Worm (Caenorhabditis elegans) whole organism, L4 larva: ENCODE results near the gene ZC132.9.
"Not testable (repeated sequence)": the region's sequence is repeated elsewhere in the genome, so short reads cannot be mapped to it uniquely, and the experiment has no call there.

Experiments used
- fkh-10 ChIP-seq: fragments of 150-350 bp; optimal IDR thresholded peaks from 2 replicates; lab custom pipeline; 2014; ENCODE audit warnings: missing biosample characterization, missing genetic modification reagents, missing genetic modification characterization
- hlh-11 ChIP-seq: fragments of 200-800 bp; sonication (Bioruptor generic); optimal IDR thresholded peaks from 2 replicates; lab custom pipeline; 2018; ENCODE audit warnings: mild to moderate bottlenecking, missing genetic modification characterization, missing compliant biosample characterization
- mxl-3 ChIP-seq: fragments of 200-800 bp; sonication (Bioruptor generic); optimal IDR thresholded peaks from 2 replicates; lab custom pipeline; 2018; ENCODE audit warnings: mild to moderate bottlenecking, missing genetic modification characterization, missing compliant biosample characterization

ZC132.9 gene

ce11 chrV:4268213-4268612, 51.6 kb downstream of the ZC132.9 start, which contains the start of gene srt-36:
Gene srt-36, minus strand, starts transcription at chrV:4268313.
- TF ChIP-seq mxl-3 (GFP tag; lab: Kevin White, UChicago); fkh-10 (GFP tag; lab: Kevin White, UChicago); hlh-11: not testable (repeated sequence)
